Worm (Caenorhabditis elegans) whole organism, early embryonic: ENCODE data around the gene K02H11.4.
A peak's percentile ranks its signal among the peaks of the same experiment; 100 is the strongest.

Experiments used
- B0310.2 ChIP-seq: sonication (generic microtip); optimal IDR thresholded peaks from 2 replicates; lab custom pipeline; 2016; ENCODE audit warnings: mild to moderate bottlenecking, missing genetic modification characterization, missing compliant biosample characterization
- F13C5.2 ChIP-seq: sonication (generic microtip); optimal IDR thresholded peaks from 2 replicates; lab custom pipeline; 2017; ENCODE audit warnings: mild to moderate bottlenecking, missing genetic modification characterization, inconsistent platforms, missing compliant biosample characterization
- aly-1 ChIP-seq: sonication (generic microtip); optimal IDR thresholded peaks from 2 replicates; lab custom pipeline; 2016; ENCODE audit warnings: missing genetic modification characterization, missing compliant biosample characterization
- ama-1 ChIP-seq: fragments of 150-350 bp; optimal IDR thresholded peaks from 2 replicates; lab custom pipeline; 2014
- ceh-13 ChIP-seq: fragments of 200-800 bp; sonication (Bioruptor generic); optimal IDR thresholded peaks from 2 replicates; lab custom pipeline; 2018; ENCODE audit warnings: mild to moderate bottlenecking, missing genetic modification characterization, missing compliant biosample characterization
- ceh-36 ChIP-seq: sonication (generic microtip); optimal IDR thresholded peaks from 2 replicates; lab custom pipeline; 2016; ENCODE audit warnings: missing genetic modification characterization, inconsistent platforms, missing compliant biosample characterization
- ets-7 ChIP-seq: sonication (generic microtip); optimal IDR thresholded peaks from 2 replicates; lab custom pipeline; 2016; ENCODE audit warnings: missing genotype, missing genetic modification characterization, missing compliant biosample characterization
- flt-1 ChIP-seq: fragments of 200-800 bp; sonication (Bioruptor generic); IDR thresholded peaks from 2 replicates; pipeline ENCODE4 v1.3.6; 2022; ENCODE audit warnings: missing genetic modification characterization, missing compliant biosample characterization
- hmbx-1 ChIP-seq: sonication (generic microtip); optimal IDR thresholded peaks from 2 replicates; lab custom pipeline; 2016; ENCODE audit warnings: mild to moderate bottlenecking, missing genetic modification characterization, missing compliant biosample characterization
- hmg-4 ChIP-seq: fragments of 200-800 bp; sonication (Bioruptor generic); optimal IDR thresholded peaks from 2 replicates; lab custom pipeline; 2018; ENCODE audit warnings: mild to moderate bottlenecking, missing genetic modification characterization, missing compliant biosample characterization
- hnd-1 ChIP-seq: sonication (generic microtip); optimal IDR thresholded peaks from 2 replicates; lab custom pipeline; 2016; ENCODE audit warnings: missing genetic modification characterization, missing compliant biosample characterization
- pes-1 ChIP-seq: fragments of 200-800 bp; sonication (Bioruptor generic); IDR thresholded peaks from 2 replicates; pipeline ENCODE4 v1.3.6; 2022; ENCODE audit warnings: missing genetic modification reagents, missing genetic modification characterization, missing compliant biosample characterization
- scrt-1 ChIP-seq: fragments of 200-800 bp; sonication (Bioruptor generic); IDR thresholded peaks from 2 replicates; pipeline ENCODE4 v1.3.6; 2022; ENCODE audit warnings: missing genetic modification characterization, missing compliant biosample characterization
- sea-1 ChIP-seq: fragments of 200-800 bp; sonication (Bioruptor generic); conservative IDR thresholded peaks from 2 replicates; pipeline ENCODE4 v1.3.6; 2022; ENCODE audit warnings: missing genetic modification characterization, missing compliant biosample characterization
- tbx-11 ChIP-seq: fragments of 200-800 bp; sonication (Bioruptor generic); IDR thresholded peaks from 2 replicates; pipeline ENCODE4 v1.3.6; 2022; ENCODE audit warnings: missing genetic modification characterization, missing compliant biosample characterization
- tbx-37 ChIP-seq: fragments of 200-800 bp; sonication (Bioruptor generic); conservative IDR thresholded peaks from 2 replicates; pipeline ENCODE4 v1.3.6; 2022; ENCODE audit warnings: missing genetic modification reagents, missing genetic modification characterization, missing compliant biosample characterization
- tra-4 ChIP-seq: sonication (generic microtip); optimal IDR thresholded peaks from 2 replicates; lab custom pipeline; 2017; ENCODE audit warnings: missing genetic modification characterization, missing compliant biosample characterization

Gene K02H11.4

DNA sequence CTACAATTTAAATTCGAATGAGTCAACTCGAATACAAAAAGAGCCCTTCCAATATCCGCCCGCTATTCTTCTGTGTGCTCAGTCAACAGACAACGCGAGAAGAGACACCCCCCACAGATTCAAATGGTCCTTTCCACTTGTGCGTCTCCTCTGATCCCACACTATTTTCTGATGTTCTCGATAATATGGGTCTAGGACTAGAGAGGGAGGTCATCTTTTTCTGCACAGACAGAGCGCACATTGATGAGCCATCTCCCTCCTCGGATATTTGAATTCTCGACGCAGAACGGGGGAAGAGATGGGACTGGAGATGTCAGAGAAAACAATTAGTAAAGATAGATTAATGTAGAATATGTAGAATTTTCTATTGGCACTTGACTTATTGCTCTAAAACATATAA is 39.6 kb upstream of the K02H11.4 start:
- TF ChIP-seq hmg-4 (GFP tag; lab: Kevin White, UChicago) (peak; percentile 71), tbx-11 (GFP tag; lab: Robert Waterston, UW) (no peak)

ce11 chrV:1569750-1570419 is 38.8 kb upstream of the K02H11.4 start:
- TF ChIP-seq scrt-1 (GFP tag; lab: Robert Waterston, UW) (0 out of 2 replicates have a peak, but pooled peaks have one; percentile 56), ceh-13 (no peak)

- no peak for TF ChIP-seq tbx-37 (GFP tag; lab: Robert Waterston, UW)
These were observed 35.7 kb upstream of the K02H11.4 start, which contains the start of gene cdc-25.2 for ce11 chrV:1566776-1567175. Gene cdc-25.2, plus strand, starts transcription at chrV:1567076.

- TF ChIP-seq scrt-1 (GFP tag; lab: Robert Waterston, UW) (peak; percentile 86), tbx-37 (GFP tag; lab: Robert Waterston, UW) (peak; percentile 91), sea-1 (GFP tag; lab: Robert Waterston, UW) (peak; percentile 71; the same call in 1 of the 2 replicates), pes-1 (GFP tag; lab: Robert Waterston, UW) (peak; percentile 82), tbx-11 (GFP tag; lab: Robert Waterston, UW) (peak; percentile 82), flt-1 (GFP tag; lab: Robert Waterston, UW) (peak; percentile 70)
These were observed 30.1 kb upstream of the K02H11.4 start for ce11 chrV:1561169-1561568.

DNA sequence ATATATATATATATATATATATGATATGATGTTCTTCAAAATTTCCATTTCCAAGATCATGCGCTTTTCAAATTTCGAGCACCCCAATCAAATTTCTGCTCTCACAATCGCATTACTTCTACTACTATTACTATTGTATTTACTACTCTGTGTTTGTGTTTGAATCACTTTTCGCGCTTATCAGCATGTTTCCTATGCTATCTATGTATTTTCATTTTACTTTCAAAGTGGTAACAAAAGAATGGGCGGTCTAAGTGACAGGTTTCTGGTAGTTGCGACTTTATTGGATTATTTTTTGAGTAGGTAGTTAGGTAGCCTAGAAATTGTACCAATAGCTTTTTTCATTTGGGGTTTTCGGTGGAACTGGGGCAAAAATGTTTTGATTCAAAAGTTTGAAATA is 27.1 kb upstream of the K02H11.4 start:
- TF ChIP-seq ceh-13 (no peak), tra-4 (tag; lab: Kevin White, UChicago) (no peak), hmg-4 (GFP tag; lab: Kevin White, UChicago) (no peak), hnd-1 (no peak), aly-1 (no peak), ceh-36 (tag; lab: Kevin White, UChicago) (no peak), F13C5.2 (tag; lab: Kevin White, UChicago) (no peak), scrt-1 (GFP tag; lab: Robert Waterston, UW) (no peak), flt-1 (GFP tag; lab: Robert Waterston, UW) (no peak), sea-1 (GFP tag; lab: Robert Waterston, UW) (no peak), ets-7 (tag; lab: Kevin White, UChicago) (no peak), tbx-11 (GFP tag; lab: Robert Waterston, UW) (no peak), tbx-37 (GFP tag; lab: Robert Waterston, UW) (no peak), hmbx-1 (tag; lab: Kevin White, UChicago) (no peak), B0310.2 (tag; lab: Kevin White, UChicago) (no peak), pes-1 (GFP tag; lab: Robert Waterston, UW) (no peak), ama-1 (lab: Kevin White, UChicago) (no peak)

DNA sequence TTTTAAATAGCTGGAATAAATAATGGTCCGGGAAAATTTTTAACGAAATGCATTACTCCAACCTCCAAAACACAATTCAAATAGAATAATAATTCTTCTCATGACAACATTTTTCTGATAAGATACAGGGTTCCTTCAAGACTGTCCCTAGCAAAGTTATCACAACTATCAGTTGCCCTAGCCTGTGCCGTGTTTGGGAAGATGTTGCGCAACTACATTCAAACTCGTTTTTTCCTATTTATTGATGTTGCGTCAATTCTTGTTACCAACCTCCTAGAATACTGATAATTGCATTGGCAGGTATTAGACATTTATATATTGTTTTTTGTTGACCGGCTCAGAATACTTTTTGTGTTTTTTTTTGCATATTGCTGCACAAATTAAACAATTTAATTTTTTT is 24.0 kb upstream of the K02H11.4 start:
- no peak for TF ChIP-seq hnd-1

DNA sequence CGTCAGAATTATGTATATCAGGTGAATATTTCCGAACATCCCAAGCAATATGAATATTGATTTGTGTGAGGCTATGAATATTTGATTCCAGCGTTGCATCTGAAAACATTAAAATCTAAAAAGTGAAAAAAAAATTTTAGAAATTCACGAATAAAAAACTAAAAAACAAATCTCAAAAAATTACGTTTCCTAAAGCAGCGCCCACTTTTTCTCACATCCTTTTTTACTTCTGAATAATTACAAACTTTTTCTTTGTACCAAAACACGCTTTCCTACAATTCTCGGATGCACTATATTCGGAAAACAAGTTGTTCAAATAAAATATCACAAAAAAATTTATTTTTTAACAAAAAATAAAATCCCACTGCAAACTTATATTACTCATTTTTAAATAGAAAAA is 21.9 kb upstream of the K02H11.4 start, which contains the start of gene srsx-8:
TSS of gene srsx-8 (minus strand) at position 101 of the 400 bp plus-strand sequence.
- TF ChIP-seq hnd-1 (no peak), ceh-13 (no peak), scrt-1 (GFP tag; lab: Robert Waterston, UW) (no peak), tbx-11 (GFP tag; lab: Robert Waterston, UW) (no peak), pes-1 (GFP tag; lab: Robert Waterston, UW) (no peak), B0310.2 (tag; lab: Kevin White, UChicago) (no peak), aly-1 (no peak), flt-1 (GFP tag; lab: Robert Waterston, UW) (no peak), tra-4 (tag; lab: Kevin White, UChicago) (no peak), ets-7 (tag; lab: Kevin White, UChicago) (no peak), tbx-37 (GFP tag; lab: Robert Waterston, UW) (no peak), hmbx-1 (tag; lab: Kevin White, UChicago) (no peak)

ce11 chrV:1551143-1551542 is 20.1 kb upstream of the K02H11.4 start:
- TF ChIP-seq ets-7 (tag; lab: Kevin White, UChicago) (no peak), tra-4 (tag; lab: Kevin White, UChicago) (no peak), sea-1 (GFP tag; lab: Robert Waterston, UW) (no peak), ama-1 (lab: Kevin White, UChicago) (no peak), tbx-37 (GFP tag; lab: Robert Waterston, UW) (no peak), scrt-1 (GFP tag; lab: Robert Waterston, UW) (no peak), ceh-13 (no peak), pes-1 (GFP tag; lab: Robert Waterston, UW) (no peak)

DNA sequence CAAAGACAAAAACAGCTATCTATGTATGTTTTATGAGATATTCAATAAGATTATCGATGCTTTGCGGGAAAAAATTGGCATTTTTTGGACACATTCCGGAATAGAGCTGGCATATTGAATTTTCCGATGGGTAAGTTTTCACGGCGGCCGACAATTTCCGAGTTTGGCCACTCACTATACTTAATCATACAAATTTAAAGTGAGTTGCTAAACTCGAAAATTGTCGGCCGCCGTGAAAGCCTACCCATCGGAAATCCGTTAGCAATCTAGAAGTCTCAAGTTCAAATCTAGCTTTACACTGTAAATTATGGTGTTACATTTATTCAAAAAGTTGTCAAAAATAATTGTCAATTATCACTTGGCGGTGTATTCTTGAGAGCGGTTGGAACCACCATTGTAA is 19.6 kb upstream of the K02H11.4 start:
- no peak for TF ChIP-seq ets-7 (tag; lab: Kevin White, UChicago)
- no peak for TF ChIP-seq pes-1 (GFP tag; lab: Robert Waterston, UW)
- TF ChIP-seq tbx-37 (GFP tag; lab: Robert Waterston, UW) = no peak
- TF ChIP-seq sea-1 (GFP tag; lab: Robert Waterston, UW) = no peak
- TF ChIP-seq tbx-11 (GFP tag; lab: Robert Waterston, UW) = no peak
